Fruit fly (Drosophila melanogaster): ENCODE data around the gene CG7872.

The CG7872 gene

dm6 chrX:15571939-15572338 lies 6.1 kb upstream of the CG7872 start, which contains the start of gene CG15643 (continued):
- TF ChIP-seq BEAF-32 (GFP tag; optimal IDR thresholded peaks at IDR 0.05) = peak; percentile 18
- peak; percentile 20 for TF ChIP-seq pzg (GFP tag; optimal IDR thresholded peaks at IDR 0.05)
- peak; percentile 32 for TF ChIP-seq CG2116 (GFP tag; optimal IDR thresholded peaks at IDR 0.05)
- TF ChIP-seq Dref (GFP tag; IDR thresholded peaks at IDR 0.05) = peak; percentile 60
- no peak for TF ChIP-seq pho (GFP tag; optimal IDR thresholded peaks at IDR 0.05)
- peak; percentile 4 for TF ChIP-seq CG14710 (tag; optimal IDR thresholded peaks at IDR 0.05)
- TF ChIP-seq CG13287 (GFP tag; IDR thresholded peaks at IDR 0.05; ENCODE audit: partially characterized antibody) = 0 out of 2 replicates have a peak, but pooled peaks have one; percentile 19
- TF ChIP-seq CG34422 (GFP tag; IDR thresholded peaks at IDR 0.05) = no peak
- TF ChIP-seq Nf-YA (GFP tag; IDR thresholded peaks at IDR 0.05) = no peak
- TF ChIP-seq pan (optimal IDR thresholded peaks at IDR 0.05) = no peak
- no peak for TF ChIP-seq pan (GFP tag; optimal IDR thresholded peaks at IDR 0.05 in 1 of 2, IDR thresholded peaks at IDR 0.05 in 1 of 2)
- peak; percentile 61 for TF ChIP-seq Dp (GFP tag; optimal IDR thresholded peaks at IDR 0.05)
- peak; percentile 37 for TF ChIP-seq Myb (GFP tag; optimal IDR thresholded peaks at IDR 0.05)
- TF ChIP-seq Adf1 (GFP tag; IDR thresholded peaks at IDR 0.05) = no peak
- peak; percentile 21; the same call in 1 of the 2 replicates for TF ChIP-seq amos (GFP tag; IDR thresholded peaks at IDR 0.05; ENCODE audit: partially characterized antibody)
- peak in 1 of 2 experiments; percentile 84 for TF ChIP-seq crp (GFP tag; optimal IDR thresholded peaks at IDR 0.05)
- TF ChIP-seq Kr (GFP tag; optimal IDR thresholded peaks at IDR 0.05) = no peak
- TF ChIP-seq E2f2 (GFP tag; IDR thresholded peaks at IDR 0.05) = peak; percentile 68
- peak; percentile 46 for TF ChIP-seq stwl (tag; optimal IDR thresholded peaks at IDR 0.05)

- TF ChIP-seq stwl (tag; optimal IDR thresholded peaks at IDR 0.05) = peak; percentile 34
- no peak for TF ChIP-seq CG10959 (GFP tag; IDR thresholded peaks at IDR 0.05)
- peak; percentile 9 for TF ChIP-seq dm (GFP tag; optimal IDR thresholded peaks at IDR 0.05)
- peak; percentile 58; the same call in 2 of the 3 replicates for TF ChIP-seq CG14860 (GFP tag; IDR thresholded peaks at IDR 0.05; ENCODE audit: partially characterized antibody)
- TF ChIP-seq Fer3 (tag; optimal IDR thresholded peaks at IDR 0.05) = no peak
- TF ChIP-seq MESR4 (GFP tag; optimal IDR thresholded peaks at IDR 0.05) = peak; percentile 40
- peak; percentile 29; the same call in 1 of the 2 replicates for TF ChIP-seq slbo (GFP tag; IDR thresholded peaks at IDR 0.05)
- peak; percentile 86 for TF ChIP-seq Dll (GFP tag; IDR thresholded peaks at IDR 0.05; ENCODE audit: partially characterized antibody)
- TF ChIP-seq lmd (GFP tag; IDR thresholded peaks at IDR 0.05) = no peak
- peak; percentile 24 for TF ChIP-seq lilli (GFP tag; optimal IDR thresholded peaks at IDR 0.05)
- TF ChIP-seq nom (GFP tag; optimal IDR thresholded peaks at IDR 0.05) = no peak
- TF ChIP-seq Gsc (GFP tag; IDR thresholded peaks at IDR 0.05) = no peak
- TF ChIP-seq CG16813 (GFP tag; IDR thresholded peaks at IDR 0.05; ENCODE audit: partially characterized antibody) = peak; percentile 77
- peak; percentile 81 for TF ChIP-seq unc-4 (GFP tag; IDR thresholded peaks at IDR 0.05; ENCODE audit: partially characterized antibody)
- peak; percentile 64 for TF ChIP-seq HLH4C (GFP tag; IDR thresholded peaks at IDR 0.05; ENCODE audit: partially characterized antibody)
- peak; percentile 87 for TF ChIP-seq CG13287 (GFP tag; IDR thresholded peaks at IDR 0.05; ENCODE audit: partially characterized antibody)
- no peak for TF ChIP-seq yki (optimal IDR thresholded peaks at IDR 0.05)
- TF ChIP-seq CG15269 (tag; optimal IDR thresholded peaks at IDR 0.05) = no peak
- TF ChIP-seq CG15514 (GFP tag; optimal IDR thresholded peaks at IDR 0.05) = peak; percentile 19
- TF ChIP-seq CG13775 (GFP tag; optimal IDR thresholded peaks at IDR 0.05) = no peak
- TF ChIP-seq Sry-δ (GFP tag; optimal IDR thresholded peaks at IDR 0.05) = peak; percentile 84
- no peak for TF ChIP-seq slou (GFP tag; optimal IDR thresholded peaks at IDR 0.05)
- TF ChIP-seq Awh (GFP tag; IDR thresholded peaks at IDR 0.05) = no peak
- TF ChIP-seq pros (GFP tag; optimal IDR thresholded peaks at IDR 0.05) = no peak
- no peak for TF ChIP-seq CG10543 (GFP tag; optimal IDR thresholded peaks at IDR 0.05)
- no peak for TF ChIP-seq eve (GFP tag; optimal IDR thresholded peaks at IDR 0.05)
- no peak for TF ChIP-seq CG17361 (GFP tag; IDR thresholded peaks at IDR 0.05)
- TF ChIP-seq dpn (GFP tag; optimal IDR thresholded peaks at IDR 0.05) = peak in 1 of 2 experiments; percentile 20
- no peak for TF ChIP-seq CG16863 (GFP tag; optimal IDR thresholded peaks at IDR 0.05)
- TF ChIP-seq vnd (GFP tag; IDR thresholded peaks at IDR 0.05; ENCODE audit: partially characterized antibody) = peak; percentile 72
- no peak for TF ChIP-seq wdn (GFP tag; IDR thresholded peaks at IDR 0.05)
- TF ChIP-seq CG3995 (GFP tag; optimal IDR thresholded peaks at IDR 0.05) = peak; percentile 98
Observed at dm6 chrX:15574384-15574783, 3.6 kb upstream of the CG7872 start, which contains the start of gene CG9213. TSS of gene CG9213 (minus strand) at chrX:15574535.

All from whole organism, embryonic.